Fruit fly (Drosophila melanogaster): ENCODE data around the gene CG15386.

- TF ChIP-seq Elba2 (GFP tag; optimal IDR thresholded peaks at IDR 0.05), result no peak
- no peak for TF ChIP-seq grn (GFP tag; optimal IDR thresholded peaks at IDR 0.05)
- no peak for TF ChIP-seq mld (GFP tag; IDR thresholded peaks at IDR 0.05; ENCODE audit: partially characterized antibody)
- no peak for TF ChIP-seq bsh (GFP tag; optimal IDR thresholded peaks at IDR 0.05)
- TF ChIP-seq CG8290 (GFP tag; optimal IDR thresholded peaks at IDR 0.05), result no peak
- no peak for TF ChIP-seq CG8290 (tag; optimal IDR thresholded peaks at IDR 0.05)
- no peak for TF ChIP-seq lmd (GFP tag; IDR thresholded peaks at IDR 0.05)
- TF ChIP-seq CG9932 (GFP tag; IDR thresholded peaks at IDR 0.05), result no peak
- no peak for TF ChIP-seq CG13624 (GFP tag; optimal IDR thresholded peaks at IDR 0.05)
These were observed 21.1 kb upstream of the CG15386 start, which contains the start of gene Tengl3 for dm6 chr2L:2238151-2238550.

Measured in whole organism, embryonic.